Worm (Caenorhabditis elegans): ENCODE measurements around the gene mcd-1.

DNA sequence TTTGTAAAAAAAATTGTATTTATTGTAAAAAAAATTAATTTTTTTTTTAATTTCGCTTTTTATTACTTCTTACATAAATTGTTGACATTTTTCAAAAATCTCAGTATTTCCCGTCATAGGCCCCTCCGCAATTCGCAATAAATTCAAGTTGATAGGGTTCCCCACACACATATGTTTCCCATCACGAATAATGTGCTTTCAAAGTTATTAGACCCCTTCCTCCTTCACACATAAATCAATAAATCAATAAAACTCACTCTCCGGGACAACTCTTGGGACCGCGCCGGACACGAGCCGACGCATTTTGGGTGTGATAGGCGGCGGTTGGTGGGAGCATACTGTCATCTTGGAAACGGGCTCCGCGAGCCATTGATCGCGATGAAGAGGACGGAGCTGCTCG lies 48.9 kb upstream of the mcd-1 start:
- TF ChIP-seq ama-1 (optimal IDR thresholded peaks at IDR 0.05) (no peak), nhr-25 (tag; optimal IDR thresholded peaks at IDR 0.05) (no peak)

Measured in whole organism, L3 larva.